Worm (Caenorhabditis elegans) whole organism, L4 larva: ENCODE measurements around the gene Y34B4A.4.

Experiments used
- ama-1 ChIP-seq: fragments of 150-350 bp; optimal IDR thresholded peaks from 2 replicates; lab custom pipeline; 2014; ENCODE audit warnings: inconsistent platforms, mixed read lengths
- ceh-82 ChIP-seq: sonication (generic microtip); optimal IDR thresholded peaks from 2 replicates; lab custom pipeline; 2017; ENCODE audit warnings: missing biosample characterization, missing genetic modification characterization
- ces-1 ChIP-seq: fragments of 150-350 bp; sonication (generic microtip); optimal IDR thresholded peaks from 4 replicates; lab custom pipeline; 2014; ENCODE audit warnings: missing biosample characterization, missing genetic modification reagents, missing genetic modification characterization
- daf-8 ChIP-seq: fragments of 200-800 bp; sonication (Bioruptor generic); IDR thresholded peaks from 2 replicates; pipeline ENCODE4 v1.3.6; 2022; ENCODE audit warnings: missing genetic modification characterization, missing compliant biosample characterization
- egl-27 ChIP-seq: sonication (generic microtip); optimal IDR thresholded peaks from 3 replicates; lab custom pipeline; 2017; ENCODE audit warnings: missing biosample characterization, missing genetic modification reagents, missing genetic modification characterization
- madf-5 ChIP-seq, 2 experiments: fragments of 200-800 bp; sonication (Bioruptor generic); IDR thresholded peaks; 2 replicates each; pipeline ENCODE4 v1.3.6; 2022; ENCODE audit warnings: missing compliant biosample characterization in 2 of 2, missing genetic modification characterization in 2 of 2
- nhr-48 ChIP-seq: sonication (generic microtip); optimal IDR thresholded peaks from 2 replicates; lab custom pipeline; 2016; ENCODE audit warnings: mild to moderate bottlenecking, missing genetic modification characterization, missing compliant biosample characterization
- nhr-77 ChIP-seq: fragments of 150-350 bp; optimal IDR thresholded peaks from 2 replicates; lab custom pipeline; 2014; ENCODE audit warnings: missing biosample characterization, missing genetic modification characterization
- pha-4 ChIP-seq, 2 experiments: fragments of 150-350 bp in 1 of 2; fragments of 200-800 bp in 1 of 2; sonication (Bioruptor generic) in 1 of 2; IDR thresholded peaks in 1 of 2; optimal IDR thresholded peaks in 1 of 2; 2 replicates each; pipeline versions ENCODE4 v1.3.6 to Lab custom; 2014 to 2022; ENCODE audit warnings: missing genetic modification characterization in 2 of 2, missing genetic modification reagents in 2 of 2, missing biosample characterization in 1 of 2, missing compliant biosample characterization in 1 of 2
- php-3 ChIP-seq: fragments of 200-800 bp; sonication (Bioruptor generic); IDR thresholded peaks from 2 replicates; pipeline ENCODE4 v1.3.6; 2022; ENCODE audit warnings: missing genetic modification reagents, missing genetic modification characterization, missing compliant biosample characterization
- skn-1 ChIP-seq: fragments of 150-350 bp; optimal IDR thresholded peaks from 2 replicates; lab custom pipeline; 2014; ENCODE audit warnings: missing biosample characterization, missing genetic modification characterization
- unc-62 ChIP-seq, 3 experiments: fragments of 150-350 bp in 1 of 3; sonication (generic microtip); optimal IDR thresholded peaks in 2 of 3; peaks in 1 of 3; 1 replicate in 1 of 3; 2 replicates in 2 of 3; lab custom pipeline; 2014 to 2017; ENCODE audit warnings: missing biosample characterization in 3 of 3, missing genetic modification characterization in 3 of 3, missing genetic modification reagents in 3 of 3, missing genotype in 1 of 3

- TF ChIP-seq unc-62 (GFP tag; optimal IDR thresholded peaks at IDR 0.05 in 1 of 2; lab: Kevin White, UChicago) (no peak), unc-62 (tag; optimal IDR thresholded peaks at IDR 0.05; lab: Kevin White, UChicago) (no peak), nhr-48 (tag; lab: Kevin White, UChicago) (no peak), ces-1 (GFP tag; lab: Kevin White, UChicago) (no peak), php-3 (GFP tag; lab: Robert Waterston, UW) (no peak), ama-1 (lab: Kevin White, UChicago) (no peak), ceh-82 (tag; lab: Kevin White, UChicago) (no peak), pha-4 (GFP tag; IDR thresholded peaks at IDR 0.05; lab: Robert Waterston, UW) (no peak), pha-4 (tag; optimal IDR thresholded peaks at IDR 0.05; lab: Kevin White, UChicago) (no peak), skn-1 (tag; lab: Kevin White, UChicago) (no peak), madf-5 (GFP tag; IDR thresholded peaks at IDR 0.05; lab: Robert Waterston, UW) (no peak), egl-27 (tag; lab: Kevin White, UChicago) (no peak), nhr-77 (tag; lab: Kevin White, UChicago) (no peak), daf-8 (GFP tag; lab: Robert Waterston, UW) (no peak)
These were observed 34.0 kb downstream of the Y34B4A.4 start, which contains the start of gene ift-81 for ce11 chrX:5297942-5298611.
